Fruit fly (Drosophila melanogaster): Measurements from ENCODE around the gene ear.

ear gene

DNA sequence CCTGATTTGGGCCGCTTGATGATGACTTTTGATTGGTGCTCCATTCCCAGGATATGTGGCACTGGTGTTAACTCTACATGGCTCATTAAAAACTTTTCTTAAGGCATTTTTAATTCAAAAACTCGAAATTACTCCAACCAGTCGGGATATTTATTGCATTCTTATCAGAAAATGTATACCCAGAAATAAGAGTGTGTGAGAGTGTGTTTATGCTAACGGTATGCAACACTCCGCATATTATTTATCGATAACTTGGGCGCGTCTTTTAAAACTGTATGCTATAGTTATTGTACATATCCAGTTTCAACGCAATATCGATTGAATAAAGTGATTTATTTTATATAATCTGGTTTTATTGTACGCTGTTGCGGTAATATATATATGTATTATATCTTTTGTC, 46.9 kb downstream of the ear start, which contains the start of gene CG34404 (continued):
- TF ChIP-seq CG4707 (GFP tag; optimal IDR thresholded peaks at IDR 0.05) = no peak
- TF ChIP-seq klu (GFP tag; IDR thresholded peaks at IDR 0.05) = no peak
- no peak for TF ChIP-seq cato (GFP tag; optimal IDR thresholded peaks at IDR 0.05; ENCODE audit: borderline replicate concordance)
- no peak for TF ChIP-seq CoRest (tag; optimal IDR thresholded peaks at IDR 0.05)
- TF ChIP-seq emc (GFP tag; optimal IDR thresholded peaks at IDR 0.05) = no peak
- no peak for TF ChIP-seq CG6813 (GFP tag; optimal IDR thresholded peaks at IDR 0.05)
- no peak for TF ChIP-seq Fer2 (tag; optimal IDR thresholded peaks at IDR 0.05)
- TF ChIP-seq CG6854 (GFP tag; optimal IDR thresholded peaks at IDR 0.05) = no peak
- TF ChIP-seq otp (GFP tag; IDR thresholded peaks at IDR 0.05) = no peak
- TF ChIP-seq BEAF-32 (GFP tag; optimal IDR thresholded peaks at IDR 0.05) = peak; percentile 38
- TF ChIP-seq Mes4 (GFP tag; optimal IDR thresholded peaks at IDR 0.05) = no peak
- no peak for TF ChIP-seq CG18599 (GFP tag; optimal IDR thresholded peaks at IDR 0.05)
- no peak for TF ChIP-seq amos (GFP tag; IDR thresholded peaks at IDR 0.05; ENCODE audit: partially characterized antibody)
- TF ChIP-seq CG10979 (tag; optimal IDR thresholded peaks at IDR 0.05) = no peak
- TF ChIP-seq CG1024 (GFP tag; IDR thresholded peaks at IDR 0.05) = no peak
- TF ChIP-seq ken (GFP tag; IDR thresholded peaks at IDR 0.05) = 0 out of 3 replicates have a peak, but pooled peaks have one; percentile 25
- no peak for TF ChIP-seq Hand (GFP tag; optimal IDR thresholded peaks at IDR 0.05)
- TF ChIP-seq CG12219 (GFP tag; optimal IDR thresholded peaks at IDR 0.05) = no peak
- TF ChIP-seq CG12155 (GFP tag; optimal IDR thresholded peaks at IDR 0.05) = no peak
- TF ChIP-seq slou (GFP tag; optimal IDR thresholded peaks at IDR 0.05) = no peak
- no peak for TF ChIP-seq Atf-2 (GFP tag; optimal IDR thresholded peaks at IDR 0.05)
- TF ChIP-seq lmd (GFP tag; IDR thresholded peaks at IDR 0.05) = no peak
- TF ChIP-seq CG5245 (GFP tag; optimal IDR thresholded peaks at IDR 0.05) = no peak
- no peak for TF ChIP-seq Six4 (GFP tag; optimal IDR thresholded peaks at IDR 0.05)
- TF ChIP-seq D (optimal IDR thresholded peaks at IDR 0.05) = no peak
- no peak for TF ChIP-seq D (GFP tag; optimal IDR thresholded peaks at IDR 0.05)
- TF ChIP-seq Antp (GFP tag; optimal IDR thresholded peaks at IDR 0.05) = no peak
- TF ChIP-seq lab (GFP tag; optimal IDR thresholded peaks at IDR 0.05) = no peak
- TF ChIP-seq disco-r (GFP tag; optimal IDR thresholded peaks at IDR 0.05) = no peak
- TF ChIP-seq HLH4C (GFP tag; IDR thresholded peaks at IDR 0.05; ENCODE audit: partially characterized antibody) = peak; percentile 42; the same call in 1 of the 3 replicates
- no peak for TF ChIP-seq CG42726 (GFP tag; IDR thresholded peaks at IDR 0.05; ENCODE audit: partially characterized antibody)
- TF ChIP-seq CG17186 (GFP tag; optimal IDR thresholded peaks at IDR 0.05) = no peak
- TF ChIP-seq Mrtf (GFP tag; IDR thresholded peaks at IDR 0.05) = no peak
- no peak for TF ChIP-seq CG4854 (GFP tag; optimal IDR thresholded peaks at IDR 0.05)
- peak; percentile 31 for TF ChIP-seq Elba2 (GFP tag; optimal IDR thresholded peaks at IDR 0.05)
- peak in 1 of 2 experiments; percentile 36 for TF ChIP-seq crp (GFP tag; optimal IDR thresholded peaks at IDR 0.05)
- no peak for TF ChIP-seq CG14667 (GFP tag; IDR thresholded peaks at IDR 0.05)
- no peak for TF ChIP-seq Neu2 (GFP tag; optimal IDR thresholded peaks at IDR 0.05; ENCODE audit: borderline replicate concordance)
- TF ChIP-seq CG30431 (GFP tag; optimal IDR thresholded peaks at IDR 0.05) = no peak
- no peak for TF ChIP-seq Hsf (GFP tag; optimal IDR thresholded peaks at IDR 0.05)
- TF ChIP-seq Awh (GFP tag; IDR thresholded peaks at IDR 0.05) = no peak
- TF ChIP-seq luna (GFP tag; optimal IDR thresholded peaks at IDR 0.05) = no peak
- TF ChIP-seq Hey (tag; optimal IDR thresholded peaks at IDR 0.05) = no peak
- no peak for TF ChIP-seq CG14860 (GFP tag; IDR thresholded peaks at IDR 0.05; ENCODE audit: partially characterized antibody)
- TF ChIP-seq CG33557 (GFP tag; optimal IDR thresholded peaks at IDR 0.05) = no peak
- TF ChIP-seq CG6765 (GFP tag; optimal IDR thresholded peaks at IDR 0.05) = no peak
- no peak for TF ChIP-seq CG8765 (GFP tag; IDR thresholded peaks at IDR 0.05)
- no peak for TF ChIP-seq Doc2 (GFP tag; IDR thresholded peaks at IDR 0.05)
- peak; percentile 9 for TF ChIP-seq YL-1 (GFP tag; optimal IDR thresholded peaks at IDR 0.05)
- TF ChIP-seq sens (GFP tag) = peak; percentile 62
- no peak for TF ChIP-seq yki (optimal IDR thresholded peaks at IDR 0.05)
- no peak for TF ChIP-seq CHES-1-like (GFP tag; optimal IDR thresholded peaks at IDR 0.05)
